Fruit fly (Drosophila melanogaster) whole organism, prepupa: ENCODE measurements around the gene CG32445.

ENCODE experiments used
- CG10631 ChIP-seq: fragments of 200-800 bp; sonication (Bioruptor generic); optimal IDR thresholded peaks from 2 replicates; lab custom pipeline; 2016; ENCODE audit warnings: missing biosample characterization, missing genetic modification characterization
- CG10669 ChIP-seq: fragments of 200-800 bp; sonication (Bioruptor generic); optimal IDR thresholded peaks from 3 replicates; lab custom pipeline; 2018; ENCODE audit warnings: missing biosample characterization, mild to moderate bottlenecking, missing genetic modification characterization, moderate library complexity
- CG11762 ChIP-seq: fragments of 200-800 bp; sonication (Bioruptor generic); optimal IDR thresholded peaks from 3 replicates; lab custom pipeline; 2016; ENCODE audit warnings: missing biosample characterization, missing genetic modification characterization; ENCODE audit not compliant: insufficient read depth
- CG11902 ChIP-seq: fragments of 200-800 bp; sonication (Bioruptor generic); optimal IDR thresholded peaks from 3 replicates; lab custom pipeline; 2016; ENCODE audit warnings: missing biosample characterization, missing genetic modification characterization
- CG15336 ChIP-seq: fragments of 200-800 bp; sonication (Bioruptor generic); IDR thresholded peaks from 2 replicates; pipeline ENCODE4 v1.3.6; 2022; ENCODE audit warnings: missing biosample characterization, missing genetic modification characterization
- CG1621 ChIP-seq: fragments of 200-800 bp; sonication (Bioruptor generic); optimal IDR thresholded peaks from 3 replicates; lab custom pipeline; 2018; ENCODE audit warnings: missing biosample characterization, mild to moderate bottlenecking, missing genetic modification characterization
- CG3032 ChIP-seq: fragments of 200-800 bp; optimal IDR thresholded peaks from 2 replicates; lab custom pipeline; 2019; ENCODE audit warnings: missing biosample characterization, mild to moderate bottlenecking, missing genetic modification characterization, moderate library complexity
- CG31627 ChIP-seq: fragments of 200-800 bp; sonication (Bioruptor generic); optimal IDR thresholded peaks from 3 replicates; lab custom pipeline; 2016; ENCODE audit warnings: missing biosample characterization, missing genetic modification characterization
- CG34406 ChIP-seq: fragments of 200-800 bp; sonication (Bioruptor generic); optimal IDR thresholded peaks from 3 replicates; lab custom pipeline; 2016; ENCODE audit warnings: missing biosample characterization, missing genetic modification characterization
- CG6163 ChIP-seq: fragments of 200-800 bp; sonication (Bioruptor generic); IDR thresholded peaks from 3 replicates; pipeline ENCODE4 v1.3.6; 2022; ENCODE audit warnings: missing biosample characterization, missing genetic modification characterization
- CG6792 ChIP-seq: fragments of 200-800 bp; sonication (Bioruptor generic); optimal IDR thresholded peaks from 3 replicates; lab custom pipeline; 2016; ENCODE audit warnings: missing biosample characterization, missing genetic modification characterization
- CG6808 ChIP-seq: fragments of 200-800 bp; sonication (Bioruptor generic); optimal IDR thresholded peaks from 3 replicates; lab custom pipeline; 2017; ENCODE audit warnings: missing biosample characterization, missing genetic modification characterization, mild to moderate bottlenecking, moderate library complexity, missing genetic modification reagents
- CG6854 ChIP-seq: fragments of 200-800 bp; sonication (Bioruptor generic); optimal IDR thresholded peaks from 2 replicates; lab custom pipeline; 2017; ENCODE audit warnings: missing biosample characterization, mild to moderate bottlenecking, missing genetic modification characterization
- CG8119 ChIP-seq: fragments of 200-800 bp; sonication (Bioruptor generic); IDR thresholded peaks from 3 replicates; pipeline ENCODE4 v1.3.6; 2022; ENCODE audit warnings: missing biosample characterization, missing genetic modification characterization
- CG8319 ChIP-seq: fragments of 200-800 bp; sonication (Bioruptor generic); optimal IDR thresholded peaks from 3 replicates; lab custom pipeline; 2016; ENCODE audit warnings: missing biosample characterization, missing genetic modification characterization
- CG8632 ChIP-seq: fragments of 200-800 bp; sonication (Bioruptor generic); optimal IDR thresholded peaks from 3 replicates; lab custom pipeline; 2016; ENCODE audit warnings: missing biosample characterization, missing genetic modification characterization
- CG9139 ChIP-seq: fragments of 200-800 bp; sonication (Bioruptor generic); optimal IDR thresholded peaks from 3 replicates; lab custom pipeline; 2017; ENCODE audit warnings: missing biosample characterization, mild to moderate bottlenecking, missing genetic modification characterization
- Eip75B ChIP-seq: fragments of 200-800 bp; sonication (Bioruptor generic); optimal IDR thresholded peaks from 3 replicates; lab custom pipeline; 2016; ENCODE audit warnings: missing biosample characterization, missing genetic modification characterization
- Eip78C ChIP-seq: fragments of 200-800 bp; sonication (Bioruptor generic); peaks from one replicate; lab custom pipeline; 2016; ENCODE audit warnings: missing biosample characterization, missing genetic modification characterization
- Eip93F ChIP-seq: fragments of 200-800 bp; sonication (Bioruptor generic); optimal IDR thresholded peaks from 2 replicates; lab custom pipeline; 2016; ENCODE audit warnings: missing biosample characterization, mild to moderate bottlenecking, missing genetic modification characterization
- Ets21C ChIP-seq: fragments of 200-800 bp; sonication (Bioruptor generic); optimal IDR thresholded peaks from 3 replicates; lab custom pipeline; 2016; ENCODE audit warnings: missing biosample characterization, missing genetic modification characterization
- Hr38 ChIP-seq: sonication (Bioruptor generic); optimal IDR thresholded peaks from 2 replicates; lab custom pipeline; 2016; ENCODE audit warnings: missing biosample characterization, missing genetic modification characterization
- Lpt ChIP-seq: fragments of 200-800 bp; sonication (Bioruptor generic); optimal IDR thresholded peaks from 3 replicates; lab custom pipeline; 2016; ENCODE audit warnings: missing biosample characterization, missing genetic modification characterization
- Met ChIP-seq: fragments of 200-800 bp; sonication (Bioruptor generic); optimal IDR thresholded peaks from 3 replicates; lab custom pipeline; 2016; ENCODE audit warnings: missing biosample characterization, missing genetic modification characterization
- OdsH ChIP-seq: fragments of 200-800 bp; sonication (Bioruptor generic); optimal IDR thresholded peaks from 3 replicates; lab custom pipeline; 2016; ENCODE audit warnings: missing biosample characterization, missing genetic modification characterization
- Sox14 ChIP-seq: fragments of 200-800 bp; sonication (Bioruptor generic); optimal IDR thresholded peaks from 3 replicates; lab custom pipeline; 2016; ENCODE audit warnings: missing biosample characterization, missing genetic modification characterization
- Sox15 ChIP-seq: fragments of 200-800 bp; sonication (Bioruptor generic); optimal IDR thresholded peaks from 3 replicates; lab custom pipeline; 2016; ENCODE audit warnings: missing biosample characterization, missing genetic modification characterization
- acj6 ChIP-seq: fragments of 200-800 bp; sonication (Bioruptor generic); optimal IDR thresholded peaks from 3 replicates; lab custom pipeline; 2016; ENCODE audit warnings: missing biosample characterization, missing genetic modification characterization
- dac ChIP-seq: fragments of 200-800 bp; sonication (Bioruptor generic); optimal IDR thresholded peaks from 2 replicates; lab custom pipeline; 2017; ENCODE audit warnings: missing biosample characterization, mild to moderate bottlenecking, missing genetic modification characterization
- dsx ChIP-seq: fragments of 200-800 bp; optimal IDR thresholded peaks from 3 replicates; lab custom pipeline; 2019; ENCODE audit warnings: missing biosample characterization, mild to moderate bottlenecking, missing genetic modification characterization, moderate library complexity; ENCODE audit not compliant: poor library complexity, severe bottlenecking
- eg ChIP-seq: fragments of 200-800 bp; sonication (Bioruptor generic); IDR thresholded peaks from 3 replicates; pipeline ENCODE4 v1.3.6; 2022; ENCODE audit warnings: missing biosample characterization, missing genetic modification characterization
- esn ChIP-seq: fragments of 200-800 bp; sonication (Bioruptor generic); optimal IDR thresholded peaks from 2 replicates; lab custom pipeline; 2016; ENCODE audit warnings: missing biosample characterization, mild to moderate bottlenecking, missing genetic modification characterization, moderate library complexity
- fd59A ChIP-seq: fragments of 200-800 bp; sonication (Bioruptor generic); optimal IDR thresholded peaks from 2 replicates; lab custom pipeline; 2017; ENCODE audit warnings: missing biosample characterization, mild to moderate bottlenecking, missing genetic modification characterization, missing genetic modification reagents
- fkh ChIP-seq: fragments of 200-800 bp; sonication (Bioruptor generic); optimal IDR thresholded peaks from 3 replicates; lab custom pipeline; 2017; ENCODE audit warnings: missing biosample characterization, mild to moderate bottlenecking, missing genetic modification characterization, moderate library complexity
- lz ChIP-seq: fragments of 200-800 bp; sonication (Bioruptor generic); optimal IDR thresholded peaks from 3 replicates; lab custom pipeline; 2016; ENCODE audit warnings: missing biosample characterization, missing genetic modification characterization
- net ChIP-seq: fragments of 200-800 bp; sonication (Bioruptor generic); optimal IDR thresholded peaks from 3 replicates; lab custom pipeline; 2016; ENCODE audit warnings: missing biosample characterization, missing genetic modification characterization
- pdm3 ChIP-seq: fragments of 200-800 bp; sonication (Bioruptor generic); optimal IDR thresholded peaks from 3 replicates; lab custom pipeline; 2016; ENCODE audit warnings: missing biosample characterization, missing genetic modification characterization
- salr ChIP-seq, 2 experiments: fragments of 200-800 bp; sonication (Bioruptor generic); optimal IDR thresholded peaks; 3 replicates each; lab custom pipeline; 2016 to 2018; ENCODE audit warnings: missing biosample characterization in 2 of 2, missing genetic modification characterization in 2 of 2, mild to moderate bottlenecking in 1 of 2
- spab ChIP-seq: fragments of 200-800 bp; sonication (Bioruptor generic); optimal IDR thresholded peaks from 2 replicates; lab custom pipeline; 2017; ENCODE audit warnings: missing biosample characterization, mild to moderate bottlenecking, missing genetic modification characterization, missing genetic modification reagents
- ss ChIP-seq, 2 experiments: fragments of 200-800 bp; sonication (Bioruptor generic); optimal IDR thresholded peaks; 2 replicates in 1 of 2; 3 replicates in 1 of 2; lab custom pipeline; 2017 to 2018; ENCODE audit warnings: mild to moderate bottlenecking in 2 of 2, missing biosample characterization in 2 of 2, missing genetic modification characterization in 2 of 2, moderate library complexity in 1 of 2
- svp ChIP-seq: fragments of 200-800 bp; sonication (Bioruptor generic); peaks from one replicate; lab custom pipeline; 2016; ENCODE audit warnings: missing biosample characterization, missing genetic modification characterization

The CG32445 gene

dm6 chr3L:21636265-21636993 lies 2.7 kb upstream of the CG32445 start, which contains the start of gene CG32444:
Gene CG32444 (plus strand): TSS chr3L:21636947.
- TF ChIP-seq esn (GFP tag; lab: Kevin White, UChicago) (no peak), acj6 (GFP tag; lab: Kevin White, UChicago) (no peak), Eip78C (peak; percentile 46), Hr38 (GFP tag; lab: Kevin White, UChicago) (no peak), svp (GFP tag; lab: Kevin White, UChicago) (peak; percentile 94)
- TF ChIP-seq, all 60 proteins: peak for 2

dm6 chr3L:21640815-21641214 lies 1.7 kb downstream of the CG32445 start, which contains the start of gene Atox1:
Gene Atox1 (plus strand): TSS chr3L:21640995.
- TF ChIP-seq CG6854 (GFP tag; lab: Kevin White, UChicago) (peak; percentile 54), CG10631 (GFP tag; lab: Kevin White, UChicago) (no peak), CG6163 (GFP tag; lab: Robert Waterston, UW) (peak; percentile 60), pdm3 (GFP tag; lab: Kevin White, UChicago) (no peak), CG8119 (GFP tag; lab: Robert Waterston, UW) (peak; percentile 38; the same call in 2 of the 3 replicates), Eip75B (GFP tag; lab: Kevin White, UChicago) (no peak), eg (GFP tag; lab: Robert Waterston, UW) (peak; percentile 36; the same call in 1 of the 3 replicates), CG6808 (peak; percentile 100), CG1621 (peak; percentile 42), CG15336 (GFP tag; lab: Robert Waterston, UW) (peak; percentile 25; the same call in 1 of the 2 replicates), esn (GFP tag; lab: Kevin White, UChicago) (peak; percentile 48), Eip78C (peak; percentile 81), CG6792 (GFP tag; lab: Kevin White, UChicago) (no peak), Sox14 (GFP tag; lab: Kevin White, UChicago) (peak; percentile 47), CG3032 (tag; lab: Kevin White, UChicago) (peak; percentile 41), CG11902 (GFP tag; lab: Kevin White, UChicago) (no peak), CG8632 (no peak), CG9139 (no peak), fkh (GFP tag; lab: Kevin White, UChicago) (peak; percentile 14), lz (GFP tag; lab: Kevin White, UChicago) (no peak), svp (GFP tag; lab: Kevin White, UChicago) (peak; percentile 66), CG34406 (GFP tag; lab: Kevin White, UChicago) (no peak), ss (GFP tag; optimal IDR thresholded peaks at IDR 0.05; lab: Kevin White, UChicago) (peak in 1 of 2 experiments; percentile 38), dac (GFP tag; lab: Kevin White, UChicago) (no peak), dsx (GFP tag; lab: Kevin White, UChicago) (no peak)

- no peak for TF ChIP-seq Lpt
- no peak for TF ChIP-seq CG11762 (GFP tag; lab: Kevin White, UChicago)
- TF ChIP-seq Eip93F (GFP tag; lab: Kevin White, UChicago): no peak
- no peak for TF ChIP-seq fd59A (GFP tag; lab: Kevin White, UChicago)
- peak; percentile 36 for TF ChIP-seq Eip78C
- peak; percentile 12 for TF ChIP-seq svp (GFP tag; lab: Kevin White, UChicago)
Measured at dm6 chr3L:21642908-21643572, 3.9 kb downstream of the CG32445 start.

dm6 chr3L:21644176-21644575 lies 5.0 kb downstream of the CG32445 start:
- no peak for TF ChIP-seq fkh (GFP tag; lab: Kevin White, UChicago)
- 0 out of 3 replicates have a peak, but pooled peaks have one; percentile 26 for TF ChIP-seq eg (GFP tag; lab: Robert Waterston, UW)
- no peak for TF ChIP-seq Sox15
- TF ChIP-seq CG6163 (GFP tag; lab: Robert Waterston, UW): 0 out of 3 replicates have a peak, but pooled peaks have one; percentile 8
- no peak for TF ChIP-seq esn (GFP tag; lab: Kevin White, UChicago)
- TF ChIP-seq Hr38 (GFP tag; lab: Kevin White, UChicago): no peak
- no peak for TF ChIP-seq CG34406 (GFP tag; lab: Kevin White, UChicago)
- TF ChIP-seq CG10669 (GFP tag; lab: Kevin White, UChicago): no peak
- no peak for TF ChIP-seq spab (GFP tag; lab: Kevin White, UChicago)
- TF ChIP-seq salr (GFP tag; optimal IDR thresholded peaks at IDR 0.05; lab: Kevin White, UChicago): no peak
- TF ChIP-seq OdsH (GFP tag; lab: Kevin White, UChicago): no peak
- TF ChIP-seq CG8319 (GFP tag; lab: Kevin White, UChicago): no peak
- TF ChIP-seq Eip78C: peak; percentile 46
- TF ChIP-seq svp (GFP tag; lab: Kevin White, UChicago): peak; percentile 5
- TF ChIP-seq Met: no peak
- no peak for TF ChIP-seq Ets21C
- no peak for TF ChIP-seq dac (GFP tag; lab: Kevin White, UChicago)
- TF ChIP-seq CG10631 (GFP tag; lab: Kevin White, UChicago): no peak
- no peak for TF ChIP-seq net
- TF ChIP-seq Lpt: peak; percentile 57
- no peak for TF ChIP-seq CG31627 (GFP tag; lab: Kevin White, UChicago)
